Worm (Caenorhabditis elegans): ENCODE measurements around the gene tofu-6.

DNA sequence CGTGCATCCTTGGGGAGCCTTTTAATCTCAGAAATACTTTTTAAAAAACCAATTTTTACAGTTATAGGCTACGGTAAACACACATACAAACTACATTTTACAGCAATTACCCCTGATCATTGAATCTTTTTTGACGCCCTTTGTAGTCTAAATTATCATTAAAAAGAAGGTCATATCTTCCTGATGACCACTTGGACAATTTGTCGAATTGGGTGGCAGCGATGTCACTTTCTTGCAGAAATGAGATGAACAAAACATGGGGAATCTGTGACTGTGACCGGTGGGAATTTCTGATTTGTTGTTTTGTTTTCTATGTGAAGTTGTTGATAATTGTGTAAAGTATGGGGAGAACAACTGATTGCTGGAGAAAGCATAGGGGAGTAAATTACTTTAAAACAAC lies 28.6 kb downstream of the tofu-6 start:
- TF ChIP-seq mab-5 (tag; optimal IDR thresholded peaks at IDR 0.05) (no peak), mep-1 (tag; optimal IDR thresholded peaks at IDR 0.05) (no peak), unc-120 (tag; optimal IDR thresholded peaks at IDR 0.05; ENCODE audit: poor library complexity, severe bottlenecking) (no peak), tbx-8 (GFP tag; optimal IDR thresholded peaks at IDR 0.05) (no peak), elt-1 (tag; optimal IDR thresholded peaks at IDR 0.05; ENCODE audit: borderline replicate concordance, insufficient read depth) (no peak), lsy-2 (tag; optimal IDR thresholded peaks at IDR 0.05) (no peak), pha-4 (tag; optimal IDR thresholded peaks at IDR 0.05) (no peak), nhr-237 (tag; optimal IDR thresholded peaks at IDR 0.05) (no peak), ces-1 (GFP tag; optimal IDR thresholded peaks at IDR 0.05) (no peak)
